Worm (Caenorhabditis elegans) whole organism, late embryonic: ENCODE measurements around the gene F54F2.14.

Experiments
- K09A11.1 ChIP-seq: sonication (generic microtip); optimal IDR thresholded peaks from 2 replicates; lab custom pipeline; 2017; ENCODE audit warnings: antibody characterized with exemption, mild to moderate bottlenecking, missing genetic modification characterization, missing compliant biosample characterization; ENCODE audit not compliant: insufficient read depth
- Y22D7AL.16 ChIP-seq: sonication (generic microtip); optimal IDR thresholded peaks from 2 replicates; lab custom pipeline; 2016; ENCODE audit warnings: missing genetic modification characterization, missing compliant biosample characterization
- ceh-18 ChIP-seq: sonication (generic microtip); optimal IDR thresholded peaks from 2 replicates; lab custom pipeline; 2016; ENCODE audit warnings: missing genetic modification characterization, missing compliant biosample characterization
- ceh-24 ChIP-seq: sonication (generic microtip); optimal IDR thresholded peaks from 2 replicates; lab custom pipeline; 2016; ENCODE audit warnings: mild to moderate bottlenecking, missing genetic modification characterization, missing compliant biosample characterization
- hlh-15 ChIP-seq: sonication (generic microtip); optimal IDR thresholded peaks from 2 replicates; lab custom pipeline; 2016; ENCODE audit warnings: missing genetic modification characterization, missing compliant biosample characterization
- pha-4 ChIP-seq: fragments of 150-350 bp; optimal IDR thresholded peaks from 2 replicates; lab custom pipeline; 2018; ENCODE audit warnings: missing biosample characterization, missing genetic modification reagents, missing genetic modification characterization
- pqm-1 ChIP-seq: sonication (generic microtip); optimal IDR thresholded peaks from 2 replicates; lab custom pipeline; 2016; ENCODE audit warnings: missing genetic modification characterization, missing compliant biosample characterization

ce11 chrIII:8809245-8809971 lies 18.1 kb downstream of the F54F2.14 start, which contains the start of gene prx-19:
- TF ChIP-seq hlh-15 (tag; lab: Kevin White, UChicago) (no peak), pqm-1 (tag; lab: Kevin White, UChicago) (no peak), K09A11.1 (no peak), Y22D7AL.16 (tag; lab: Kevin White, UChicago) (no peak), ceh-18 (tag; lab: Kevin White, UChicago) (no peak), pha-4 (tag; lab: Kevin White, UChicago) (no peak), ceh-24 (no peak)
